Worm (Caenorhabditis elegans) whole organism, L3 larva: ENCODE data around the gene str-115.

Source experiments
- ZK546.5 ChIP-seq: sonication (generic microtip); optimal IDR thresholded peaks from 2 replicates; lab custom pipeline; 2017; ENCODE audit warnings: missing biosample characterization, missing genetic modification characterization
- ama-1 ChIP-seq: fragments of 150-350 bp; optimal IDR thresholded peaks from 2 replicates; lab custom pipeline; 2018
- ceh-82 ChIP-seq: fragments of 150-350 bp; optimal IDR thresholded peaks from 2 replicates; lab custom pipeline; 2014; ENCODE audit warnings: missing biosample characterization, missing genetic modification characterization
- elt-1 ChIP-seq: fragments of 150-350 bp; optimal IDR thresholded peaks from 2 replicates; lab custom pipeline; 2014; ENCODE audit warnings: missing biosample characterization, missing genetic modification characterization
- fkh-10 ChIP-seq: sonication (generic microtip); optimal IDR thresholded peaks from 2 replicates; lab custom pipeline; 2017; ENCODE audit warnings: missing biosample characterization, missing genetic modification reagents, missing genetic modification characterization
- fos-1 ChIP-seq: fragments of 150-350 bp; optimal IDR thresholded peaks from 2 replicates; lab custom pipeline; 2014; ENCODE audit warnings: missing biosample characterization, missing genetic modification characterization
- lin-39 ChIP-seq: fragments of 150-350 bp; optimal IDR thresholded peaks from 2 replicates; lab custom pipeline; 2018; ENCODE audit warnings: missing biosample characterization, missing genetic modification reagents, missing genetic modification characterization
- nhr-12 ChIP-seq: fragments of 150-350 bp; optimal IDR thresholded peaks from 2 replicates; lab custom pipeline; 2014; ENCODE audit warnings: missing biosample characterization, missing genetic modification characterization
- nhr-23 ChIP-seq: fragments of 150-350 bp; optimal IDR thresholded peaks from 2 replicates; lab custom pipeline; 2014; ENCODE audit warnings: missing biosample characterization, missing genetic modification reagents, missing genetic modification characterization
- nhr-76 ChIP-seq: fragments of 150-350 bp; sonication (generic microtip); optimal IDR thresholded peaks from 5 replicates; lab custom pipeline; 2014; ENCODE audit warnings: missing biosample characterization, missing genetic modification characterization
- unc-39 ChIP-seq: sonication (generic microtip); optimal IDR thresholded peaks from 4 replicates; lab custom pipeline; 2017; ENCODE audit warnings: missing biosample characterization, missing genetic modification characterization

ce11 chrV:11316801-11317200 is 47.9 kb downstream of the str-115 start, which contains the start of gene cutl-18:
- TF ChIP-seq nhr-12 (tag; lab: Kevin White, UChicago) (no peak), elt-1 (tag; lab: Kevin White, UChicago) (no peak), ceh-82 (tag; lab: Kevin White, UChicago) (no peak), lin-39 (tag; lab: Kevin White, UChicago) (no peak), ZK546.5 (tag; lab: Kevin White, UChicago) (no peak), fkh-10 (GFP tag; lab: Kevin White, UChicago) (no peak), nhr-76 (tag; lab: Kevin White, UChicago) (no peak), fos-1 (tag; lab: Kevin White, UChicago) (no peak), ama-1 (lab: Kevin White, UChicago) (no peak), nhr-23 (tag; lab: Kevin White, UChicago) (no peak), unc-39 (tag; lab: Kevin White, UChicago) (no peak)
